Worm (Caenorhabditis elegans): ENCODE results near the gene fbxa-69.
"Not testable (repeated sequence)": the region's sequence is repeated elsewhere in the genome, so short reads cannot be mapped to it uniquely, and the experiment has no call there.

Gene fbxa-69

ce11 chrV:15803748-15804147 is 12.0 kb downstream of the fbxa-69 start, which contains the start of gene T26E4.18:
T26E4.18 (minus strand) TSS chrV:15803848.
- not testable (repeated sequence) for TF ChIP-seq hnd-1 (tag; optimal IDR thresholded peaks at IDR 0.05); B0310.2 (tag; optimal IDR thresholded peaks at IDR 0.05); ama-1 (optimal IDR thresholded peaks at IDR 0.05)

- TF ChIP-seq ceh-36 (tag; optimal IDR thresholded peaks at IDR 0.05); tbx-37 (GFP tag; conservative IDR thresholded peaks at IDR 0.05); hnd-1 (tag; optimal IDR thresholded peaks at IDR 0.05): not testable (repeated sequence)
These were observed 12.7 kb downstream of the fbxa-69 start, which contains the start of gene srd-27 for ce11 chrV:15803079-15803478. srd-27 (plus strand) TSS chrV:15803379.

- TF ChIP-seq pes-1 (GFP tag; IDR thresholded peaks at IDR 0.05); aly-1 (tag; optimal IDR thresholded peaks at IDR 0.05); sea-1 (GFP tag; conservative IDR thresholded peaks at IDR 0.05): not testable (repeated sequence)
These were observed 13.1 kb downstream of the fbxa-69 start, which contains the start of gene T26E4.9 for ce11 chrV:15802623-15803022. T26E4.9 (minus strand) TSS chrV:15802723.

- TF ChIP-seq scrt-1 (GFP tag; IDR thresholded peaks at IDR 0.05) (no peak), ama-1 (optimal IDR thresholded peaks at IDR 0.05) (no peak), ets-7 (tag; optimal IDR thresholded peaks at IDR 0.05) (no peak), B0310.2 (tag; optimal IDR thresholded peaks at IDR 0.05) (no peak), F13C5.2 (tag; optimal IDR thresholded peaks at IDR 0.05) (no peak), tra-4 (tag; optimal IDR thresholded peaks at IDR 0.05) (no peak), hmg-4 (GFP tag; optimal IDR thresholded peaks at IDR 0.05) (no peak), pes-1 (GFP tag; IDR thresholded peaks at IDR 0.05) (no peak), hmbx-1 (tag; optimal IDR thresholded peaks at IDR 0.05) (no peak), sea-1 (GFP tag; conservative IDR thresholded peaks at IDR 0.05) (no peak), ceh-36 (tag; optimal IDR thresholded peaks at IDR 0.05) (no peak), flt-1 (GFP tag; IDR thresholded peaks at IDR 0.05) (no peak), ceh-13 (GFP tag; optimal IDR thresholded peaks at IDR 0.05) (no peak), hnd-1 (tag; optimal IDR thresholded peaks at IDR 0.05) (no peak), tbx-37 (GFP tag; conservative IDR thresholded peaks at IDR 0.05) (no peak)
These were observed 17.7 kb downstream of the fbxa-69 start, which contains the start of gene T26E4.10 for ce11 chrV:15798108-15798507. T26E4.10 (minus strand) TSS chrV:15798208.

ce11 chrV:15796087-15796486 is 19.7 kb downstream of the fbxa-69 start, which contains the start of gene nhr-223:
nhr-223 (plus strand) TSS chrV:15796387.
- TF ChIP-seq tra-4 (tag; optimal IDR thresholded peaks at IDR 0.05) (no peak), hnd-1 (tag; optimal IDR thresholded peaks at IDR 0.05) (no peak), F13C5.2 (tag; optimal IDR thresholded peaks at IDR 0.05) (no peak), tbx-37 (GFP tag; conservative IDR thresholded peaks at IDR 0.05) (no peak), hmg-4 (GFP tag; optimal IDR thresholded peaks at IDR 0.05) (no peak), ama-1 (optimal IDR thresholded peaks at IDR 0.05) (no peak), ceh-36 (tag; optimal IDR thresholded peaks at IDR 0.05) (no peak), sea-1 (GFP tag; conservative IDR thresholded peaks at IDR 0.05) (no peak), hmbx-1 (tag; optimal IDR thresholded peaks at IDR 0.05) (no peak), pes-1 (GFP tag; IDR thresholded peaks at IDR 0.05) (no peak), B0310.2 (tag; optimal IDR thresholded peaks at IDR 0.05) (no peak), tbx-11 (GFP tag; IDR thresholded peaks at IDR 0.05) (no peak), aly-1 (tag; optimal IDR thresholded peaks at IDR 0.05) (no peak)

- no peak for TF ChIP-seq scrt-1 (GFP tag; IDR thresholded peaks at IDR 0.05)
- TF ChIP-seq tra-4 (tag; optimal IDR thresholded peaks at IDR 0.05): no peak
- no peak for TF ChIP-seq B0310.2 (tag; optimal IDR thresholded peaks at IDR 0.05)
- TF ChIP-seq ets-7 (tag; optimal IDR thresholded peaks at IDR 0.05): no peak
- TF ChIP-seq ceh-36 (tag; optimal IDR thresholded peaks at IDR 0.05): no peak
- no peak for TF ChIP-seq pes-1 (GFP tag; IDR thresholded peaks at IDR 0.05)
- TF ChIP-seq tbx-37 (GFP tag; conservative IDR thresholded peaks at IDR 0.05): no peak
- no peak for TF ChIP-seq ama-1 (optimal IDR thresholded peaks at IDR 0.05)
- no peak for TF ChIP-seq flt-1 (GFP tag; IDR thresholded peaks at IDR 0.05)
- no peak for TF ChIP-seq hmbx-1 (tag; optimal IDR thresholded peaks at IDR 0.05)
- TF ChIP-seq hnd-1 (tag; optimal IDR thresholded peaks at IDR 0.05): no peak
- TF ChIP-seq F13C5.2 (tag; optimal IDR thresholded peaks at IDR 0.05): no peak
- TF ChIP-seq ceh-13 (GFP tag; optimal IDR thresholded peaks at IDR 0.05): no peak
- no peak for TF ChIP-seq hmg-4 (GFP tag; optimal IDR thresholded peaks at IDR 0.05)
- TF ChIP-seq tbx-11 (GFP tag; IDR thresholded peaks at IDR 0.05): no peak
- TF ChIP-seq sea-1 (GFP tag; conservative IDR thresholded peaks at IDR 0.05): no peak
- no peak for TF ChIP-seq aly-1 (tag; optimal IDR thresholded peaks at IDR 0.05)
These were observed 22.5 kb downstream of the fbxa-69 start, which contains the start of gene T26E4.7 for ce11 chrV:15793270-15793669. T26E4.7 (plus strand) TSS chrV:15793570.

- TF ChIP-seq scrt-1 (GFP tag; IDR thresholded peaks at IDR 0.05): no peak
- TF ChIP-seq flt-1 (GFP tag; IDR thresholded peaks at IDR 0.05): no peak
- no peak for TF ChIP-seq ets-7 (tag; optimal IDR thresholded peaks at IDR 0.05)
- TF ChIP-seq ceh-13 (GFP tag; optimal IDR thresholded peaks at IDR 0.05): no peak
These were observed 23.4 kb downstream of the fbxa-69 start, which contains the start of gene T26E4.4 for ce11 chrV:15792409-15792808. T26E4.4 (minus strand) TSS chrV:15792509.

ce11 chrV:15782494-15782893 is 33.3 kb downstream of the fbxa-69 start, which contains the start of gene T26E4.3:
T26E4.3 (plus strand) TSS chrV:15782794.
- TF ChIP-seq tbx-37 (GFP tag; conservative IDR thresholded peaks at IDR 0.05) (no peak), aly-1 (tag; optimal IDR thresholded peaks at IDR 0.05) (no peak)

ce11 chrV:15781086-15781485 is 34.7 kb downstream of the fbxa-69 start, which contains the start of gene T26E4.2:
T26E4.2 (plus strand) TSS chrV:15781386.
- TF ChIP-seq tbx-11 (GFP tag; IDR thresholded peaks at IDR 0.05) (no peak), pes-1 (GFP tag; IDR thresholded peaks at IDR 0.05) (no peak), tbx-37 (GFP tag; conservative IDR thresholded peaks at IDR 0.05) (no peak), flt-1 (GFP tag; IDR thresholded peaks at IDR 0.05) (no peak), ama-1 (optimal IDR thresholded peaks at IDR 0.05) (no peak), hmg-4 (GFP tag; optimal IDR thresholded peaks at IDR 0.05) (no peak), scrt-1 (GFP tag; IDR thresholded peaks at IDR 0.05) (no peak), hnd-1 (tag; optimal IDR thresholded peaks at IDR 0.05) (no peak), hmbx-1 (tag; optimal IDR thresholded peaks at IDR 0.05) (no peak), sea-1 (GFP tag; conservative IDR thresholded peaks at IDR 0.05) (no peak), F13C5.2 (tag; optimal IDR thresholded peaks at IDR 0.05) (no peak), ets-7 (tag; optimal IDR thresholded peaks at IDR 0.05) (no peak), B0310.2 (tag; optimal IDR thresholded peaks at IDR 0.05) (no peak), aly-1 (tag; optimal IDR thresholded peaks at IDR 0.05) (no peak), ceh-13 (GFP tag; optimal IDR thresholded peaks at IDR 0.05) (no peak), tra-4 (tag; optimal IDR thresholded peaks at IDR 0.05) (no peak), ceh-36 (tag; optimal IDR thresholded peaks at IDR 0.05) (no peak)

Measured in whole organism, early embryonic.